Worm (Caenorhabditis elegans): Measurements from ENCODE around the gene lact-4.

Gene lact-4

ce11 chrII:8488123-8488522, 7.8 kb upstream of the lact-4 start (continued):
- no peak for TF ChIP-seq tbx-2 (tag; optimal IDR thresholded peaks at IDR 0.05)

ce11 chrII:8485603-8486002, 5.3 kb upstream of the lact-4 start, which contains the start of gene gbh-2:
Gene gbh-2, plus strand, starts transcription at chrII:8485879.
- TF ChIP-seq nhr-25 (tag; optimal IDR thresholded peaks at IDR 0.05) (peak; percentile 63), elt-2 (tag; optimal IDR thresholded peaks at IDR 0.05) (peak; percentile 93), ceh-28 (tag; optimal IDR thresholded peaks at IDR 0.05) (no peak), pqm-1 (tag; optimal IDR thresholded peaks at IDR 0.05) (peak; percentile 95), pha-4 (tag; optimal IDR thresholded peaks at IDR 0.05) (peak; percentile 11), nhr-43 (tag; optimal IDR thresholded peaks at IDR 0.05; ENCODE audit: poor library complexity, severe bottlenecking) (peak; percentile 46), skn-1 (tag; optimal IDR thresholded peaks at IDR 0.05) (peak; percentile 67), nhr-23 (tag; optimal IDR thresholded peaks at IDR 0.05) (peak; percentile 42), ceh-82 (tag; optimal IDR thresholded peaks at IDR 0.05) (no peak), ZK546.5 (tag; optimal IDR thresholded peaks at IDR 0.05) (no peak), jun-1 (tag; optimal IDR thresholded peaks at IDR 0.05) (peak; percentile 16), fos-1 (tag; optimal IDR thresholded peaks at IDR 0.05) (no peak), lin-39 (tag; optimal IDR thresholded peaks at IDR 0.05) (no peak), nfya-1 (tag; optimal IDR thresholded peaks at IDR 0.05; ENCODE audit: insufficient read depth) (no peak), ztf-4 (tag; optimal IDR thresholded peaks at IDR 0.05) (peak; percentile 48), snpc-4 (tag; optimal IDR thresholded peaks at IDR 0.05) (peak; percentile 9)

- TF ChIP-seq daf-12 (tag; optimal IDR thresholded peaks at IDR 0.05) (no peak), pqm-1 (tag; optimal IDR thresholded peaks at IDR 0.05) (peak; percentile 88), pha-4 (tag; optimal IDR thresholded peaks at IDR 0.05) (peak; percentile 67), ztf-4 (tag; optimal IDR thresholded peaks at IDR 0.05) (no peak), fkh-2 (tag; optimal IDR thresholded peaks at IDR 0.05) (no peak), nhr-67 (tag; optimal IDR thresholded peaks at IDR 0.05) (no peak), skn-1 (tag; optimal IDR thresholded peaks at IDR 0.05) (peak; percentile 32), lin-39 (tag; optimal IDR thresholded peaks at IDR 0.05) (no peak), mdl-1 (tag; optimal IDR thresholded peaks at IDR 0.05) (no peak), sea-2 (GFP tag; optimal IDR thresholded peaks at IDR 0.05) (no peak), nhr-43 (tag; optimal IDR thresholded peaks at IDR 0.05; ENCODE audit: poor library complexity, severe bottlenecking) (peak; percentile 5), egl-27 (tag; optimal IDR thresholded peaks at IDR 0.05) (no peak), nfya-1 (tag; optimal IDR thresholded peaks at IDR 0.05; ENCODE audit: insufficient read depth) (peak; percentile 26), nhr-25 (tag; optimal IDR thresholded peaks at IDR 0.05) (peak; percentile 26), elt-2 (tag; optimal IDR thresholded peaks at IDR 0.05) (peak; percentile 96), nhr-11 (tag; optimal IDR thresholded peaks at IDR 0.05) (peak; percentile 33), ceh-28 (tag; optimal IDR thresholded peaks at IDR 0.05) (peak; percentile 31), jun-1 (tag; optimal IDR thresholded peaks at IDR 0.05) (peak; percentile 33), ama-1 (optimal IDR thresholded peaks at IDR 0.05) (no peak)
Observed at ce11 chrII:8484546-8484945, 4.3 kb upstream of the lact-4 start.

DNA sequence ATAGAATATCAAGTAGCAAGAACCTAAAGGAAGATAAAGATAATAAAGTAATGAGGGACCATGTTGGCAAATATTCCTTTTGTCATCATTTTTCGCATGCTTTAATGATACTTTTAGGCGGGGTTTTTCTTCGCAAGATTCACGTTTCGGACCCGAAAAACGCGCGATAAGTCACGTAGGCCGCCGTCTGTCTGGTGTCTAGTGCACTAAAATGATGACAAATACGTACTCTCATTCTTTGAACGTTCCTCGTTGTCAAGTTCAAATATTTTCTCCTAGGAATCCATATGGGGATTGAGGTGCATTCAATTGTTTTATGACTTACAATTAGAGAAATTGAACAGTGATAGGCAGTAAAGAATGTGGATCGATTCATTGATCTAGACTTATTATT, 3.5 kb upstream of the lact-4 start, which contains the start of gene taap-1:
taap-1 (minus strand) TSS at position 79 of the 394 bp plus-strand sequence.
- TF ChIP-seq jun-1 (tag; optimal IDR thresholded peaks at IDR 0.05): no peak
- TF ChIP-seq ztf-11 (tag; optimal IDR thresholded peaks at IDR 0.05): no peak
- no peak for TF ChIP-seq sea-2 (GFP tag; optimal IDR thresholded peaks at IDR 0.05)
- TF ChIP-seq ceh-82 (tag; optimal IDR thresholded peaks at IDR 0.05): no peak
- peak; percentile 94 for TF ChIP-seq skn-1 (tag; optimal IDR thresholded peaks at IDR 0.05)
- no peak for TF ChIP-seq elt-1 (tag; optimal IDR thresholded peaks at IDR 0.05)
- TF ChIP-seq mdl-1 (tag; optimal IDR thresholded peaks at IDR 0.05): no peak
- TF ChIP-seq nfya-1 (tag; optimal IDR thresholded peaks at IDR 0.05; ENCODE audit: insufficient read depth): peak; percentile 17
- no peak for TF ChIP-seq elt-2 (tag; optimal IDR thresholded peaks at IDR 0.05)
- no peak for TF ChIP-seq zag-1 (tag; optimal IDR thresholded peaks at IDR 0.05)
- TF ChIP-seq ama-1 (optimal IDR thresholded peaks at IDR 0.05): no peak
- TF ChIP-seq eor-1 (tag; optimal IDR thresholded peaks at IDR 0.05): no peak
- no peak for TF ChIP-seq egl-27 (tag; optimal IDR thresholded peaks at IDR 0.05)
- TF ChIP-seq nhr-237 (tag; optimal IDR thresholded peaks at IDR 0.05): no peak
- TF ChIP-seq pqm-1 (tag; optimal IDR thresholded peaks at IDR 0.05): peak; percentile 4
- no peak for TF ChIP-seq nhr-12 (tag; optimal IDR thresholded peaks at IDR 0.05)
- no peak for TF ChIP-seq nhr-11 (tag; optimal IDR thresholded peaks at IDR 0.05)
- TF ChIP-seq unc-62 (GFP tag; optimal IDR thresholded peaks at IDR 0.05): no peak
- no peak for TF ChIP-seq nhr-23 (tag; optimal IDR thresholded peaks at IDR 0.05)
- TF ChIP-seq fkh-2 (tag; optimal IDR thresholded peaks at IDR 0.05): no peak
- peak; percentile 34 for TF ChIP-seq nhr-43 (tag; optimal IDR thresholded peaks at IDR 0.05; ENCODE audit: poor library complexity, severe bottlenecking)
- no peak for TF ChIP-seq snpc-4 (tag; optimal IDR thresholded peaks at IDR 0.05)
- no peak for TF ChIP-seq elt-3 (tag; optimal IDR thresholded peaks at IDR 0.05)
- no peak for TF ChIP-seq lsy-12 (tag; optimal IDR thresholded peaks at IDR 0.05)
- no peak for TF ChIP-seq ztf-4 (tag; optimal IDR thresholded peaks at IDR 0.05)
- no peak for TF ChIP-seq tbx-2 (tag; optimal IDR thresholded peaks at IDR 0.05)
- TF ChIP-seq nhr-67 (tag; optimal IDR thresholded peaks at IDR 0.05): no peak
- no peak for TF ChIP-seq nhr-25 (tag; optimal IDR thresholded peaks at IDR 0.05)
